Fruit fly (Drosophila melanogaster): Measurements from ENCODE around the gene Calx.
A peak's percentile ranks its signal among the peaks of the same experiment; 100 is the strongest.

dm6 chr3R:20948448-20949174, 29.4 kb upstream of the Calx start, which contains the start of gene Atpalpha:
- TF ChIP-seq chm (GFP tag; IDR thresholded peaks at IDR 0.05) = no peak; the same call in 1 of the 2 replicates
- TF ChIP-seq CG6175 (GFP tag; IDR thresholded peaks at IDR 0.05) = no peak
- no peak for TF ChIP-seq wek (GFP tag; optimal IDR thresholded peaks at IDR 0.05)
- no peak for TF ChIP-seq Sry-β (GFP tag; optimal IDR thresholded peaks at IDR 0.05)
- peak; percentile 49 for TF ChIP-seq CG17912 (GFP tag; optimal IDR thresholded peaks at IDR 0.05)
- no peak for TF ChIP-seq Abd-B (GFP tag; optimal IDR thresholded peaks at IDR 0.05)
- peak; percentile 68 for TF ChIP-seq pzg (GFP tag; optimal IDR thresholded peaks at IDR 0.05)
- no peak for TF ChIP-seq CG15479 (GFP tag; optimal IDR thresholded peaks at IDR 0.05)
- TF ChIP-seq CG7357 (GFP tag; IDR thresholded peaks at IDR 0.05) = no peak
- TF ChIP-seq Oli (tag; optimal IDR thresholded peaks at IDR 0.05) = no peak
- TF ChIP-seq CG12071 (GFP tag; optimal IDR thresholded peaks at IDR 0.05) = no peak
- TF ChIP-seq CG18619 (GFP tag; optimal IDR thresholded peaks at IDR 0.05) = no peak
- TF ChIP-seq Nf-YA (GFP tag; IDR thresholded peaks at IDR 0.05) = no peak
- no peak for TF ChIP-seq ap (GFP tag; IDR thresholded peaks at IDR 0.05)
